Fruit fly (Drosophila melanogaster): ENCODE data around the gene Svil.

DNA sequence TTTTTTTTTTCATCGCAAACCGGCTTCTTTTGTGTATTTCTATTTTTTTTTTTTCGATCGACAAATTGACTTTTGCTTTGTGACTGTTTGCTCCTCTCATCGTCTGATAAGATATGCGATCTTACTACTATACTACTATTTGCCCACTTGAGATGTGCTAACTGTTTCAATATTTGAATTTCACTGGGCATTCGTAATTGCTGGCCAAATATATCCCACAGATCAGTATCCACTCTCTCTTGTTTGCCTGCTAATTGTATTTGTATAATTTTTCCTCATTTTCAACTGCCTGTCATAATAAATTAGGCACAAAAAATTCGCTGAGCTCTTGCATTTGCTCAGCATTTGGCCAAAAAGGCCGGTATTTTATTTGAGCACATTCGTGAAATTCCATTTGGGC lies 55.9 kb downstream of the Svil start:
- no peak for TF ChIP-seq psq (GFP tag; optimal IDR thresholded peaks at IDR 0.05)
- no peak for TF ChIP-seq br (GFP tag; optimal IDR thresholded peaks at IDR 0.05)
- no peak for TF ChIP-seq CG32264 (GFP tag; optimal IDR thresholded peaks at IDR 0.05)
- TF ChIP-seq Hr83 (GFP tag; optimal IDR thresholded peaks at IDR 0.05; ENCODE audit: poor library complexity, severe bottlenecking) = no peak
- no peak for TF ChIP-seq dmrt93B (GFP tag; optimal IDR thresholded peaks at IDR 0.05)
- TF ChIP-seq OdsH (GFP tag; optimal IDR thresholded peaks at IDR 0.05) = no peak
- TF ChIP-seq fru (GFP tag; optimal IDR thresholded peaks at IDR 0.05) = no peak
- TF ChIP-seq h (GFP tag; optimal IDR thresholded peaks at IDR 0.05) = no peak
- TF ChIP-seq jim (GFP tag; optimal IDR thresholded peaks at IDR 0.05) = no peak
- TF ChIP-seq GATAd (GFP tag; optimal IDR thresholded peaks at IDR 0.05) = no peak
